Fruit fly (Drosophila melanogaster): ENCODE results near the gene CG6696.

Gene CG6696

DNA sequence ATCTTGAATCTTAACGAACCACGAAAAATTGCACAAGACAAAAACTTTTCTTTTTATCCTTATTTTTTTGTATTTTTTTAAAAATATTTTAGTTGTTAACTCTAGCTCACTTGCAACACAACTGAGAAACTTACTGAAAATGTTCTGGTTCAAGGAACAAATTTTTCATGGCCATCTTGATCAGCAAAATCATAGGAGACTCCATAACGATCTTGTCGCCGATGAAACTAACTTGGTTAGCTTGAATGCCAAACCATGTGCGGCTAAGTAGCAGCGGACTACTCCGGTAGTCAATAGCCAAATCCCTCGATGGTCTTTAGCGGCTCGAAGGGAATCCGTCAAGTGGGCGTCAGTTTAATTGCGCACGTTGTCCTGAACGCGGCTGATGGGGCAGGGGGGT, 44.5 kb downstream of the CG6696 start, which contains the start of gene CG15040:
CG15040 (minus strand) TSS at position 101 of the 400 bp plus-strand sequence.
- TF ChIP-seq CG12219 (GFP tag; optimal IDR thresholded peaks at IDR 0.05) (no peak), Ets65A (GFP tag) (peak; percentile 25)

DNA sequence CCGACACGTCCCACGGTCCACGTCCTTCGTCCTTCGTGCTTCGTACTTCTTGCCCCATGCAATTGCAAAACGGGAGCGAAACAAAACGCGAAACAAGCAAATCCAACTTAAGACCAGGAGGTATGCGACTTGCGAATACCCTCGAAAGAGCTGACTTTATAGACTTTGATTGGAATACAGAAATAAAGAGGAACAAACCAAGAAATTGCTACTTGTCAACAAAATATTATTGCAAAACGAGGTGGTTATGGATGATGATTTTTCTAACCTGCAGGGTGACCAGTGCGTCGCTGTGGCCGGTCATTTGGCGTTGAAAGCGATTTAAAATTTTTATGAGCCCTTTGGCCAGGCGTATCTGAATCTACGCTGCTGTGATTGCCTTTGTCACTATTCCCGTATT, 48.5 kb downstream of the CG6696 start:
- TF ChIP-seq Dip2 (GFP tag; IDR thresholded peaks at IDR 0.05) (no peak), tap (tag; optimal IDR thresholded peaks at IDR 0.05) (no peak), CG17612 (GFP tag; IDR thresholded peaks at IDR 0.05) (no peak), D19A (tag; optimal IDR thresholded peaks at IDR 0.05) (peak; percentile 47), CG1832 (GFP tag; optimal IDR thresholded peaks at IDR 0.05) (no peak), CG9797 (GFP tag; optimal IDR thresholded peaks at IDR 0.05) (no peak), CG34376 (GFP tag; optimal IDR thresholded peaks at IDR 0.05) (no peak), klu (GFP tag; IDR thresholded peaks at IDR 0.05) (no peak), otp (GFP tag; IDR thresholded peaks at IDR 0.05) (no peak), CG6254 (GFP tag; optimal IDR thresholded peaks at IDR 0.05) (no peak), gcm (GFP tag; optimal IDR thresholded peaks at IDR 0.05) (no peak), Med (GFP tag) (no peak), Bteb2 (GFP tag; optimal IDR thresholded peaks at IDR 0.05) (no peak), pnt (GFP tag; optimal IDR thresholded peaks at IDR 0.05) (peak; percentile 6), crc (GFP tag; optimal IDR thresholded peaks at IDR 0.05) (no peak), Dll (GFP tag; IDR thresholded peaks at IDR 0.05; ENCODE audit: partially characterized antibody) (no peak), nom (GFP tag; optimal IDR thresholded peaks at IDR 0.05) (no peak), CG3847 (GFP tag; IDR thresholded peaks at IDR 0.05) (no peak), so (GFP tag; IDR thresholded peaks at IDR 0.05) (no peak), CG3281 (GFP tag; optimal IDR thresholded peaks at IDR 0.05) (no peak), CG10147 (GFP tag; optimal IDR thresholded peaks at IDR 0.05) (no peak), CG31365 (tag; optimal IDR thresholded peaks at IDR 0.05) (no peak), CG17186 (GFP tag; optimal IDR thresholded peaks at IDR 0.05) (no peak), ro (GFP tag; IDR thresholded peaks at IDR 0.05) (no peak), CG4820 (GFP tag; optimal IDR thresholded peaks at IDR 0.05) (no peak), CG12744 (GFP tag; optimal IDR thresholded peaks at IDR 0.05) (no peak), btn (GFP tag; optimal IDR thresholded peaks at IDR 0.05) (no peak), caup (GFP tag; optimal IDR thresholded peaks at IDR 0.05; ENCODE audit: severe bottlenecking) (no peak), Bgb (GFP tag; IDR thresholded peaks at IDR 0.05; ENCODE audit: partially characterized antibody) (no peak), da (GFP tag; optimal IDR thresholded peaks at IDR 0.05) (no peak), CG17568 (GFP tag; optimal IDR thresholded peaks at IDR 0.05) (no peak), CG2678 (tag; optimal IDR thresholded peaks at IDR 0.05) (no peak), CG9932 (GFP tag; IDR thresholded peaks at IDR 0.05) (no peak), CG10267 (tag; optimal IDR thresholded peaks at IDR 0.05) (no peak), CG6765 (GFP tag; optimal IDR thresholded peaks at IDR 0.05) (no peak), CoRest (tag; optimal IDR thresholded peaks at IDR 0.05) (peak; percentile 5), CG7556 (GFP tag; optimal IDR thresholded peaks at IDR 0.05) (peak; percentile 13), CG18619 (GFP tag; optimal IDR thresholded peaks at IDR 0.05) (no peak), CG6683 (GFP tag; optimal IDR thresholded peaks at IDR 0.05) (no peak), toy (GFP tag; IDR thresholded peaks at IDR 0.05) (no peak), CG8281 (tag; optimal IDR thresholded peaks at IDR 0.05) (no peak), CG1603 (tag; optimal IDR thresholded peaks at IDR 0.05) (no peak), Hr51 (GFP tag; optimal IDR thresholded peaks at IDR 0.05) (peak in 1 of 2 experiments; percentile 11), CG1233 (GFP tag; optimal IDR thresholded peaks at IDR 0.05) (no peak), CG17829 (tag; optimal IDR thresholded peaks at IDR 0.05) (no peak), Rfx (GFP tag; IDR thresholded peaks at IDR 0.05) (no peak), Ssrp (tag; optimal IDR thresholded peaks at IDR 0.05) (no peak)

Measured in whole organism, embryonic.